Fruit fly (Drosophila melanogaster) whole organism, prepupa: ENCODE data around the gene VhaAC39-2.
A peak's percentile ranks its signal among the peaks of the same experiment; 100 is the strongest.

Experiments
- Blimp-1 ChIP-seq: fragments of 200-800 bp; sonication (Bioruptor generic); optimal IDR thresholded peaks from 3 replicates; lab custom pipeline; 2017; ENCODE audit warnings: missing biosample characterization, missing genetic modification characterization, mild to moderate bottlenecking, moderate library complexity, missing genetic modification reagents
- CG10631 ChIP-seq: fragments of 200-800 bp; sonication (Bioruptor generic); optimal IDR thresholded peaks from 2 replicates; lab custom pipeline; 2016; ENCODE audit warnings: missing biosample characterization, missing genetic modification characterization
- CG10669 ChIP-seq: fragments of 200-800 bp; sonication (Bioruptor generic); optimal IDR thresholded peaks from 3 replicates; lab custom pipeline; 2018; ENCODE audit warnings: missing biosample characterization, mild to moderate bottlenecking, missing genetic modification characterization, moderate library complexity
- CG11762 ChIP-seq: fragments of 200-800 bp; sonication (Bioruptor generic); optimal IDR thresholded peaks from 3 replicates; lab custom pipeline; 2016; ENCODE audit warnings: missing biosample characterization, missing genetic modification characterization; ENCODE audit not compliant: insufficient read depth
- CG11902 ChIP-seq: fragments of 200-800 bp; sonication (Bioruptor generic); optimal IDR thresholded peaks from 3 replicates; lab custom pipeline; 2016; ENCODE audit warnings: missing biosample characterization, missing genetic modification characterization
- CG15336 ChIP-seq: fragments of 200-800 bp; sonication (Bioruptor generic); IDR thresholded peaks from 2 replicates; pipeline ENCODE4 v1.3.6; 2022; ENCODE audit warnings: missing biosample characterization, missing genetic modification characterization
- CG16779 ChIP-seq: fragments of 200-800 bp; sonication (Bioruptor generic); optimal IDR thresholded peaks from 3 replicates; lab custom pipeline; 2017; ENCODE audit warnings: missing biosample characterization, mild to moderate bottlenecking, missing genetic modification characterization
- CG31627 ChIP-seq: fragments of 200-800 bp; sonication (Bioruptor generic); optimal IDR thresholded peaks from 3 replicates; lab custom pipeline; 2016; ENCODE audit warnings: missing biosample characterization, missing genetic modification characterization
- CG32006 ChIP-seq: fragments of 200-800 bp; sonication (Bioruptor generic); optimal IDR thresholded peaks from 3 replicates; lab custom pipeline; 2017; ENCODE audit warnings: missing biosample characterization, mild to moderate bottlenecking, missing genetic modification characterization
- CG34406 ChIP-seq: fragments of 200-800 bp; sonication (Bioruptor generic); optimal IDR thresholded peaks from 3 replicates; lab custom pipeline; 2016; ENCODE audit warnings: missing biosample characterization, missing genetic modification characterization
- CG3919 ChIP-seq: fragments of 200-800 bp; sonication (Bioruptor generic); optimal IDR thresholded peaks from 3 replicates; lab custom pipeline; 2016; ENCODE audit warnings: missing biosample characterization, missing genetic modification characterization
- CG4318 ChIP-seq: fragments of 200-800 bp; sonication (Bioruptor generic); optimal IDR thresholded peaks from 3 replicates; lab custom pipeline; 2017; ENCODE audit warnings: missing biosample characterization, mild to moderate bottlenecking, missing genetic modification characterization
- CG6163 ChIP-seq: fragments of 200-800 bp; sonication (Bioruptor generic); IDR thresholded peaks from 3 replicates; pipeline ENCODE4 v1.3.6; 2022; ENCODE audit warnings: missing biosample characterization, missing genetic modification characterization
- CG6792 ChIP-seq: fragments of 200-800 bp; sonication (Bioruptor generic); optimal IDR thresholded peaks from 3 replicates; lab custom pipeline; 2016; ENCODE audit warnings: missing biosample characterization, missing genetic modification characterization
- CG6808 ChIP-seq: fragments of 200-800 bp; sonication (Bioruptor generic); optimal IDR thresholded peaks from 3 replicates; lab custom pipeline; 2017; ENCODE audit warnings: missing biosample characterization, missing genetic modification characterization, mild to moderate bottlenecking, moderate library complexity, missing genetic modification reagents
- CG6854 ChIP-seq: fragments of 200-800 bp; sonication (Bioruptor generic); optimal IDR thresholded peaks from 2 replicates; lab custom pipeline; 2017; ENCODE audit warnings: missing biosample characterization, mild to moderate bottlenecking, missing genetic modification characterization
- CG8119 ChIP-seq: fragments of 200-800 bp; sonication (Bioruptor generic); IDR thresholded peaks from 3 replicates; pipeline ENCODE4 v1.3.6; 2022; ENCODE audit warnings: missing biosample characterization, missing genetic modification characterization
- CG8319 ChIP-seq: fragments of 200-800 bp; sonication (Bioruptor generic); optimal IDR thresholded peaks from 3 replicates; lab custom pipeline; 2016; ENCODE audit warnings: missing biosample characterization, missing genetic modification characterization
- CG8632 ChIP-seq: fragments of 200-800 bp; sonication (Bioruptor generic); optimal IDR thresholded peaks from 3 replicates; lab custom pipeline; 2016; ENCODE audit warnings: missing biosample characterization, missing genetic modification characterization
- CG9139 ChIP-seq: fragments of 200-800 bp; sonication (Bioruptor generic); optimal IDR thresholded peaks from 3 replicates; lab custom pipeline; 2017; ENCODE audit warnings: missing biosample characterization, mild to moderate bottlenecking, missing genetic modification characterization
- Ets21C ChIP-seq: fragments of 200-800 bp; sonication (Bioruptor generic); optimal IDR thresholded peaks from 3 replicates; lab custom pipeline; 2016; ENCODE audit warnings: missing biosample characterization, missing genetic modification characterization
- Ets96B ChIP-seq: fragments of 200-800 bp; optimal IDR thresholded peaks from 2 replicates; lab custom pipeline; 2019; ENCODE audit warnings: missing biosample characterization, mild to moderate bottlenecking, missing genetic modification characterization, moderate library complexity
- Gug ChIP-seq: fragments of 200-800 bp; sonication (Bioruptor generic); IDR thresholded peaks from 2 replicates; pipeline ENCODE4 v1.3.6; 2022; ENCODE audit warnings: missing biosample characterization, missing genetic modification characterization
- Hr39 ChIP-seq: fragments of 200-800 bp; sonication (Bioruptor generic); optimal IDR thresholded peaks from 2 replicates; lab custom pipeline; 2016; ENCODE audit warnings: missing biosample characterization, missing genetic modification characterization
- Hr4 ChIP-seq: fragments of 200-800 bp; sonication (Bioruptor generic); optimal IDR thresholded peaks from 3 replicates; lab custom pipeline; 2016; ENCODE audit warnings: missing biosample characterization, missing genetic modification characterization
- Lpt ChIP-seq: fragments of 200-800 bp; sonication (Bioruptor generic); optimal IDR thresholded peaks from 3 replicates; lab custom pipeline; 2016; ENCODE audit warnings: missing biosample characterization, missing genetic modification characterization
- Met ChIP-seq: fragments of 200-800 bp; sonication (Bioruptor generic); optimal IDR thresholded peaks from 3 replicates; lab custom pipeline; 2016; ENCODE audit warnings: missing biosample characterization, missing genetic modification characterization
- OdsH ChIP-seq: fragments of 200-800 bp; sonication (Bioruptor generic); optimal IDR thresholded peaks from 3 replicates; lab custom pipeline; 2016; ENCODE audit warnings: missing biosample characterization, missing genetic modification characterization
- Smox ChIP-seq: fragments of 200-800 bp; sonication (Bioruptor generic); optimal IDR thresholded peaks from 3 replicates; lab custom pipeline; 2016; ENCODE audit warnings: missing biosample characterization, missing genetic modification characterization
- Sox102F ChIP-seq: fragments of 200-800 bp; sonication (Bioruptor generic); optimal IDR thresholded peaks from 2 replicates; lab custom pipeline; 2016; ENCODE audit warnings: missing biosample characterization, mild to moderate bottlenecking, missing genetic modification characterization
- Sox15 ChIP-seq: fragments of 200-800 bp; sonication (Bioruptor generic); optimal IDR thresholded peaks from 3 replicates; lab custom pipeline; 2016; ENCODE audit warnings: missing biosample characterization, missing genetic modification characterization
- achi ChIP-seq: fragments of 200-800 bp; sonication (Bioruptor generic); optimal IDR thresholded peaks from 3 replicates; lab custom pipeline; 2016; ENCODE audit warnings: missing biosample characterization, missing genetic modification characterization
- acj6 ChIP-seq: fragments of 200-800 bp; sonication (Bioruptor generic); optimal IDR thresholded peaks from 3 replicates; lab custom pipeline; 2016; ENCODE audit warnings: missing biosample characterization, missing genetic modification characterization
- cyc ChIP-seq: fragments of 200-800 bp; sonication (Bioruptor generic); optimal IDR thresholded peaks from 3 replicates; lab custom pipeline; 2016; ENCODE audit warnings: missing biosample characterization, missing genetic modification characterization
- dac ChIP-seq: fragments of 200-800 bp; sonication (Bioruptor generic); optimal IDR thresholded peaks from 2 replicates; lab custom pipeline; 2017; ENCODE audit warnings: missing biosample characterization, mild to moderate bottlenecking, missing genetic modification characterization
- dsx ChIP-seq: fragments of 200-800 bp; optimal IDR thresholded peaks from 3 replicates; lab custom pipeline; 2019; ENCODE audit warnings: missing biosample characterization, mild to moderate bottlenecking, missing genetic modification characterization, moderate library complexity; ENCODE audit not compliant: poor library complexity, severe bottlenecking
- esn ChIP-seq: fragments of 200-800 bp; sonication (Bioruptor generic); optimal IDR thresholded peaks from 2 replicates; lab custom pipeline; 2016; ENCODE audit warnings: missing biosample characterization, mild to moderate bottlenecking, missing genetic modification characterization, moderate library complexity
- fd59A ChIP-seq: fragments of 200-800 bp; sonication (Bioruptor generic); optimal IDR thresholded peaks from 2 replicates; lab custom pipeline; 2017; ENCODE audit warnings: missing biosample characterization, mild to moderate bottlenecking, missing genetic modification characterization, missing genetic modification reagents
- fd85E ChIP-seq: fragments of 200-800 bp; sonication (Bioruptor generic); optimal IDR thresholded peaks from 3 replicates; lab custom pipeline; 2016; ENCODE audit warnings: missing biosample characterization, missing genetic modification characterization
- fkh ChIP-seq: fragments of 200-800 bp; sonication (Bioruptor generic); optimal IDR thresholded peaks from 3 replicates; lab custom pipeline; 2017; ENCODE audit warnings: missing biosample characterization, mild to moderate bottlenecking, missing genetic modification characterization, moderate library complexity
- lz ChIP-seq: fragments of 200-800 bp; sonication (Bioruptor generic); optimal IDR thresholded peaks from 3 replicates; lab custom pipeline; 2016; ENCODE audit warnings: missing biosample characterization, missing genetic modification characterization
- net ChIP-seq: fragments of 200-800 bp; sonication (Bioruptor generic); optimal IDR thresholded peaks from 3 replicates; lab custom pipeline; 2016; ENCODE audit warnings: missing biosample characterization, missing genetic modification characterization
- pdm3 ChIP-seq: fragments of 200-800 bp; sonication (Bioruptor generic); optimal IDR thresholded peaks from 3 replicates; lab custom pipeline; 2016; ENCODE audit warnings: missing biosample characterization, missing genetic modification characterization
- ss ChIP-seq, 2 experiments: fragments of 200-800 bp; sonication (Bioruptor generic); optimal IDR thresholded peaks; 2 replicates in 1 of 2; 3 replicates in 1 of 2; lab custom pipeline; 2017 to 2018; ENCODE audit warnings: mild to moderate bottlenecking in 2 of 2, missing biosample characterization in 2 of 2, missing genetic modification characterization in 2 of 2, moderate library complexity in 1 of 2
- svp ChIP-seq: fragments of 200-800 bp; sonication (Bioruptor generic); peaks from one replicate; lab custom pipeline; 2016; ENCODE audit warnings: missing biosample characterization, missing genetic modification characterization
- topi ChIP-seq: fragments of 200-800 bp; sonication (Bioruptor generic); optimal IDR thresholded peaks from 3 replicates; lab custom pipeline; 2016; ENCODE audit warnings: missing biosample characterization, missing genetic modification characterization

VhaAC39-2 gene

dm6 chr3R:23149021-23149571, 10.0 kb downstream of the VhaAC39-2 start (continued):
- peak; percentile 10 for TF ChIP-seq Hr4 (GFP tag; lab: Kevin White, UChicago)
- TF ChIP-seq cyc, result peak; percentile 56
- peak; percentile 71 for TF ChIP-seq Blimp-1 (GFP tag; lab: Kevin White, UChicago)
- TF ChIP-seq CG8319 (GFP tag; lab: Kevin White, UChicago), result peak; percentile 24
- no peak for TF ChIP-seq fkh (GFP tag; lab: Kevin White, UChicago)
- TF ChIP-seq Ets21C, result peak; percentile 8
- no peak for TF ChIP-seq CG4318
- peak; percentile 36 for TF ChIP-seq CG31627 (GFP tag; lab: Kevin White, UChicago)
- no peak for TF ChIP-seq Lpt (GFP tag; lab: Kevin White, UChicago)
- TF ChIP-seq svp (GFP tag; lab: Kevin White, UChicago), result peak; percentile 91
- peak; percentile 87 for TF ChIP-seq CG9139 (GFP tag; lab: Kevin White, UChicago)
- TF ChIP-seq CG8632 (GFP tag; lab: Kevin White, UChicago), result peak; percentile 90
- peak; percentile 79 for TF ChIP-seq CG6163 (GFP tag; lab: Robert Waterston, UW)
- TF ChIP-seq CG6854 (GFP tag; lab: Kevin White, UChicago), result peak; percentile 77
- peak; percentile 87 for TF ChIP-seq CG34406
- TF ChIP-seq dsx (GFP tag; lab: Kevin White, UChicago), result peak; percentile 65
- peak; percentile 76 for TF ChIP-seq CG6792 (GFP tag; lab: Kevin White, UChicago)
- TF ChIP-seq CG32006 (GFP tag; lab: Kevin White, UChicago), result peak; percentile 52
- TF ChIP-seq fd85E, result peak; percentile 39
- peak; percentile 81 for TF ChIP-seq CG3919 (GFP tag; lab: Kevin White, UChicago)
- TF ChIP-seq pdm3 (GFP tag; lab: Kevin White, UChicago), result no peak
- peak; percentile 32; the same call in 1 of the 2 replicates for TF ChIP-seq Gug (GFP tag; lab: Robert Waterston, UW)
- TF ChIP-seq, all 60 proteins: peak for 52

dm6 chr3R:23148433-23148832, 10.7 kb downstream of the VhaAC39-2 start:
- TF ChIP-seq Ets96B (peak; percentile 56), CG6792 (GFP tag; lab: Kevin White, UChicago) (peak; percentile 69), topi (GFP tag; lab: Kevin White, UChicago) (peak; percentile 73), Hr4 (GFP tag; lab: Kevin White, UChicago) (no peak), Hr39 (GFP tag; lab: Kevin White, UChicago) (peak; percentile 74), ss (GFP tag; optimal IDR thresholded peaks at IDR 0.05; lab: Kevin White, UChicago) (peak in 1 of 2 experiments; percentile 97), fd59A (GFP tag; lab: Kevin White, UChicago) (peak; percentile 56), Sox15 (peak; percentile 58), CG11902 (GFP tag; lab: Kevin White, UChicago) (peak; percentile 62), CG9139 (GFP tag; lab: Kevin White, UChicago) (no peak), fkh (GFP tag; lab: Kevin White, UChicago) (no peak), Sox102F (peak; percentile 73), CG32006 (GFP tag; lab: Kevin White, UChicago) (peak; percentile 39), CG6808 (peak; percentile 27), esn (GFP tag; lab: Kevin White, UChicago) (peak; percentile 72), Gug (GFP tag; lab: Robert Waterston, UW) (no peak), CG3919 (GFP tag; lab: Kevin White, UChicago) (peak; percentile 53), CG10631 (GFP tag; lab: Kevin White, UChicago) (no peak), CG16779 (no peak), fd85E (no peak), Smox (GFP tag; lab: Kevin White, UChicago) (peak; percentile 71), CG11762 (GFP tag; lab: Kevin White, UChicago) (no peak), CG15336 (GFP tag; lab: Robert Waterston, UW) (no peak), CG10669 (GFP tag; lab: Kevin White, UChicago) (peak; percentile 56), lz (GFP tag; lab: Kevin White, UChicago) (peak; percentile 76), pdm3 (GFP tag; lab: Kevin White, UChicago) (peak; percentile 56), CG8119 (no peak), OdsH (peak; percentile 54), Met (GFP tag; lab: Kevin White, UChicago) (peak; percentile 76), CG6854 (GFP tag; lab: Kevin White, UChicago) (no peak), cyc (peak; percentile 78), CG6163 (GFP tag; lab: Robert Waterston, UW) (no peak; the same call in 1 of the 3 replicates), acj6 (GFP tag; lab: Kevin White, UChicago) (peak; percentile 37), achi (peak; percentile 29), dsx (GFP tag; lab: Kevin White, UChicago) (peak; percentile 75), CG8319 (GFP tag; lab: Kevin White, UChicago) (peak; percentile 66), Blimp-1 (GFP tag; lab: Kevin White, UChicago) (no peak), svp (GFP tag; lab: Kevin White, UChicago) (peak; percentile 82), dac (GFP tag; lab: Kevin White, UChicago) (no peak), net (GFP tag; lab: Kevin White, UChicago) (no peak)
